Fruit fly (Drosophila melanogaster) whole organism, embryonic: ENCODE data around the gene wisp.

Source experiments
- Atf-2 ChIP-seq: fragments of 200-800 bp; sonication (Bioruptor generic); optimal IDR thresholded peaks from 2 replicates; lab custom pipeline; 2016; ENCODE audit warnings: missing biosample characterization, missing genetic modification characterization
- B-H2 ChIP-seq: fragments of 200-800 bp; sonication (Bioruptor generic); optimal IDR thresholded peaks from 2 replicates; lab custom pipeline; 2018; ENCODE audit warnings: missing biosample characterization, mild to moderate bottlenecking, missing genetic modification characterization
- BEAF-32 ChIP-seq: fragments of 200-800 bp; sonication (Bioruptor generic); optimal IDR thresholded peaks from 3 replicates; lab custom pipeline; 2017; ENCODE audit warnings: missing biosample characterization, missing genetic modification characterization, mild to moderate bottlenecking, moderate library complexity, missing genetic modification reagents
- Bgb ChIP-seq: fragments of 200-800 bp; sonication (Bioruptor generic); IDR thresholded peaks from 2 replicates; pipeline ENCODE4 v1.3.6; 2022; ENCODE audit warnings: missing biosample characterization, missing genetic modification characterization; ENCODE audit not compliant: partially characterized antibody
- CG10462 ChIP-seq: fragments of 200-800 bp; sonication (Bioruptor generic); optimal IDR thresholded peaks from 2 replicates; lab custom pipeline; 2016; ENCODE audit warnings: missing biosample characterization, missing genetic modification characterization
- CG11456 ChIP-seq: fragments of 200-800 bp; sonication (Bioruptor generic); IDR thresholded peaks from 3 replicates; pipeline ENCODE4 v1.3.6; 2022; ENCODE audit warnings: missing biosample characterization, missing genetic modification characterization
- CG11504 ChIP-seq: fragments of 200-800 bp; sonication (Bioruptor generic); optimal IDR thresholded peaks from 3 replicates; lab custom pipeline; 2019; ENCODE audit warnings: missing biosample characterization, mild to moderate bottlenecking, missing genetic modification characterization, moderate library complexity
- CG12659 ChIP-seq: fragments of 200-800 bp; sonication (Bioruptor generic); optimal IDR thresholded peaks from 3 replicates; lab custom pipeline; 2017; ENCODE audit warnings: mild to moderate bottlenecking, missing biosample characterization, missing genetic modification reagents, missing genetic modification characterization
- CG14965 ChIP-seq: fragments of 200-800 bp; sonication (Bioruptor generic); optimal IDR thresholded peaks from 2 replicates; lab custom pipeline; 2016; ENCODE audit warnings: missing biosample characterization, missing genetic modification characterization, borderline replicate concordance
- CG15073 ChIP-seq: fragments of 200-800 bp; sonication (Bioruptor generic); optimal IDR thresholded peaks from 2 replicates; lab custom pipeline; 2016; ENCODE audit warnings: missing biosample characterization, missing genetic modification characterization
- CG15479 ChIP-seq: fragments of 200-800 bp; sonication (Bioruptor generic); optimal IDR thresholded peaks from 3 replicates; lab custom pipeline; 2019; ENCODE audit warnings: missing biosample characterization, mild to moderate bottlenecking, missing genetic modification characterization, moderate library complexity
- CG15601 ChIP-seq: fragments of 200-800 bp; sonication (Bioruptor generic); optimal IDR thresholded peaks from 3 replicates; lab custom pipeline; 2019; ENCODE audit warnings: missing biosample characterization, mild to moderate bottlenecking, missing genetic modification characterization, moderate library complexity
- CG2129 ChIP-seq: fragments of 200-800 bp; sonication (Bioruptor generic); IDR thresholded peaks from 2 replicates; pipeline ENCODE4 v1.3.6; 2022; ENCODE audit warnings: missing biosample characterization, missing genetic modification characterization; ENCODE audit not compliant: partially characterized antibody
- CG3163 ChIP-seq: fragments of 200-800 bp; sonication (Bioruptor generic); optimal IDR thresholded peaks from 3 replicates; lab custom pipeline; 2016; ENCODE audit warnings: missing biosample characterization, missing genetic modification characterization
- CG4360 ChIP-seq: fragments of 200-800 bp; sonication (Bioruptor generic); IDR thresholded peaks from 2 replicates; pipeline ENCODE4 v1.3.6; 2022; ENCODE audit warnings: missing biosample characterization, missing genetic modification characterization
- CG4854 ChIP-seq: fragments of 200-800 bp; sonication (Bioruptor generic); optimal IDR thresholded peaks from 2 replicates; lab custom pipeline; 2016; ENCODE audit warnings: missing biosample characterization, missing genetic modification characterization, inconsistent platforms
- CG5180 ChIP-seq: fragments of 200-800 bp; sonication (Bioruptor generic); optimal IDR thresholded peaks from 3 replicates; lab custom pipeline; 2017; ENCODE audit warnings: missing biosample characterization, missing genetic modification characterization, mild to moderate bottlenecking, moderate library complexity, missing genetic modification reagents
- CG6765 ChIP-seq: fragments of 200-800 bp; sonication (Bioruptor generic); optimal IDR thresholded peaks from 3 replicates; lab custom pipeline; 2017; ENCODE audit warnings: missing biosample characterization, mild to moderate bottlenecking, missing genetic modification characterization
- CG9437 ChIP-seq: fragments of 200-800 bp; sonication (Bioruptor generic); optimal IDR thresholded peaks from 2 replicates; lab custom pipeline; 2018; ENCODE audit warnings: missing biosample characterization, mild to moderate bottlenecking, missing genetic modification characterization
- CG9817 ChIP-seq: fragments of 200-800 bp; sonication (Bioruptor generic); optimal IDR thresholded peaks from 2 replicates; lab custom pipeline; 2018; ENCODE audit warnings: missing biosample characterization, mild to moderate bottlenecking, missing genetic modification characterization, moderate library complexity
- CHES-1-like ChIP-seq: fragments of 200-800 bp; sonication (Bioruptor generic); optimal IDR thresholded peaks from 2 replicates; lab custom pipeline; 2016; ENCODE audit warnings: missing biosample characterization, missing genetic modification characterization
- D19A ChIP-seq: fragments of 200-800 bp; optimal IDR thresholded peaks from 3 replicates; lab custom pipeline; 2019; ENCODE audit warnings: missing biosample characterization, mild to moderate bottlenecking, missing genetic modification characterization, moderate library complexity
- Dek ChIP-seq: fragments of 200-800 bp; sonication (Bioruptor generic); optimal IDR thresholded peaks from 3 replicates; lab custom pipeline; 2019; ENCODE audit warnings: missing biosample characterization, mild to moderate bottlenecking, missing genetic modification characterization, moderate library complexity
- Hmr ChIP-seq: fragments of 200-800 bp; sonication (Bioruptor generic); optimal IDR thresholded peaks from 3 replicates; lab custom pipeline; 2017; ENCODE audit warnings: mild to moderate bottlenecking, missing biosample characterization, missing genetic modification reagents, missing genetic modification characterization
- Jarid2 ChIP-seq: fragments of 200-800 bp; sonication (Bioruptor generic); optimal IDR thresholded peaks from 3 replicates; lab custom pipeline; 2017; ENCODE audit warnings: mild to moderate bottlenecking, missing biosample characterization, missing genetic modification reagents, missing genetic modification characterization
- Mes4 ChIP-seq: fragments of 200-800 bp; sonication (Bioruptor generic); optimal IDR thresholded peaks from 2 replicates; lab custom pipeline; 2016; ENCODE audit warnings: missing biosample characterization, missing genetic modification characterization
- NfI ChIP-seq: fragments of 200-800 bp; sonication (Bioruptor generic); optimal IDR thresholded peaks from 3 replicates; lab custom pipeline; 2018; ENCODE audit warnings: missing biosample characterization, mild to moderate bottlenecking, missing genetic modification characterization, moderate library complexity
- Poxn ChIP-seq: fragments of 200-800 bp; sonication (Bioruptor generic); IDR thresholded peaks from 2 replicates; pipeline ENCODE4 v1.3.6; 2022; ENCODE audit warnings: missing biosample characterization, missing genetic modification characterization
- Sox100B ChIP-seq: fragments of 200-800 bp; sonication (Bioruptor generic); optimal IDR thresholded peaks from 3 replicates; lab custom pipeline; 2018; ENCODE audit warnings: missing biosample characterization, mild to moderate bottlenecking, missing genetic modification characterization
- Tbp ChIP-seq: fragments of >200 bp; optimal IDR thresholded peaks from 2 replicates; lab custom pipeline; 2018; ENCODE audit warnings: missing biosample characterization, missing genetic modification characterization
- ap ChIP-seq: fragments of 200-800 bp; sonication (Bioruptor generic); IDR thresholded peaks from 2 replicates; pipeline ENCODE4 v1.3.6; 2022; ENCODE audit warnings: missing biosample characterization, missing genetic modification characterization
- bab2 ChIP-seq: fragments of 200-800 bp; sonication (Bioruptor generic); optimal IDR thresholded peaks from 2 replicates; lab custom pipeline; 2016; ENCODE audit warnings: missing biosample characterization, missing genetic modification characterization
- dimm ChIP-seq: fragments of 200-800 bp; sonication (Bioruptor generic); IDR thresholded peaks from 2 replicates; pipeline ENCODE4 v1.3.6; 2022; ENCODE audit warnings: missing biosample characterization, missing genetic modification characterization
- dysf ChIP-seq: fragments of 200-800 bp; sonication (Bioruptor generic); IDR thresholded peaks from 3 replicates; pipeline ENCODE4 v1.3.6; 2022; ENCODE audit warnings: missing biosample characterization, missing genetic modification characterization
- esg ChIP-seq: fragments of 200-800 bp; sonication (Bioruptor generic); conservative IDR thresholded peaks from 2 replicates; pipeline ENCODE4 v1.3.6; 2022; ENCODE audit warnings: missing biosample characterization, missing genetic modification characterization
- fd96Cb ChIP-seq: fragments of 200-800 bp; sonication (Bioruptor generic); optimal IDR thresholded peaks from 2 replicates; lab custom pipeline; 2018; ENCODE audit warnings: missing biosample characterization, mild to moderate bottlenecking, missing genetic modification characterization, moderate library complexity
- grau ChIP-seq: fragments of 200-800 bp; optimal IDR thresholded peaks from 3 replicates; lab custom pipeline; 2019; ENCODE audit warnings: missing biosample characterization, mild to moderate bottlenecking, missing genetic modification characterization, moderate library complexity
- gt ChIP-seq: fragments of 200-800 bp; sonication (Bioruptor generic); IDR thresholded peaks from 2 replicates; pipeline ENCODE4 v1.3.6; 2022; ENCODE audit warnings: missing biosample characterization, missing genetic modification characterization
- kay ChIP-seq: fragments of 200-800 bp; sonication (Bioruptor generic); optimal IDR thresholded peaks from 2 replicates; lab custom pipeline; 2016; ENCODE audit warnings: missing biosample characterization, missing genetic modification characterization
- nmo ChIP-seq: fragments of 200-800 bp; sonication (Bioruptor generic); optimal IDR thresholded peaks from 2 replicates; lab custom pipeline; 2018; ENCODE audit warnings: missing biosample characterization, mild to moderate bottlenecking, missing genetic modification characterization, moderate library complexity
- repo ChIP-seq: fragments of 200-800 bp; sonication (Bioruptor generic); optimal IDR thresholded peaks from 2 replicates; lab custom pipeline; 2016; ENCODE audit warnings: missing biosample characterization, missing genetic modification characterization
- ro ChIP-seq: fragments of 200-800 bp; sonication (Bioruptor generic); IDR thresholded peaks from 2 replicates; pipeline ENCODE4 v1.3.6; 2022; ENCODE audit warnings: missing biosample characterization, missing genetic modification characterization
- sna ChIP-seq: fragments of 200-800 bp; sonication (Bioruptor generic); IDR thresholded peaks from 2 replicates; pipeline ENCODE4 v1.3.6; 2022; ENCODE audit warnings: missing biosample characterization, missing genetic modification characterization; ENCODE audit not compliant: partially characterized antibody
- so ChIP-seq: fragments of 200-800 bp; sonication (Bioruptor generic); IDR thresholded peaks from 3 replicates; pipeline ENCODE4 v1.3.6; 2022; ENCODE audit warnings: missing biosample characterization, missing genetic modification characterization
- sob ChIP-seq: fragments of 200-800 bp; sonication (Bioruptor generic); IDR thresholded peaks from 2 replicates; pipeline ENCODE4 v1.3.6; 2022; ENCODE audit warnings: missing biosample characterization, missing genetic modification characterization
- ssp ChIP-seq: fragments of 200-800 bp; sonication (Bioruptor generic); IDR thresholded peaks from 2 replicates; pipeline ENCODE4 v1.3.6; 2022; ENCODE audit warnings: missing biosample characterization, missing genetic modification characterization
- tin ChIP-seq: fragments of 200-800 bp; sonication (Bioruptor generic); optimal IDR thresholded peaks from 3 replicates; lab custom pipeline; 2016; ENCODE audit warnings: missing biosample characterization, missing genetic modification characterization
- trh ChIP-seq: fragments of 200-800 bp; sonication (Bioruptor generic); optimal IDR thresholded peaks from 2 replicates; lab custom pipeline; 2016; ENCODE audit warnings: missing biosample characterization, missing genetic modification characterization
- unpg ChIP-seq: fragments of 200-800 bp; sonication (Bioruptor generic); optimal IDR thresholded peaks from 3 replicates; lab custom pipeline; 2018; ENCODE audit warnings: missing biosample characterization, mild to moderate bottlenecking, missing genetic modification characterization, moderate library complexity
- zfh1 ChIP-seq: fragments of 200-800 bp; sonication (Bioruptor generic); IDR thresholded peaks from 3 replicates; pipeline ENCODE4 v1.3.6; 2022; ENCODE audit warnings: missing biosample characterization, missing genetic modification characterization

The wisp gene

dm6 chrX:11846049-11846718 lies 47.6 kb upstream of the wisp start, which contains the start of gene CG15740 (continued):
- no peak for TF ChIP-seq trh (GFP tag; lab: Kevin White, UChicago)
- no peak for TF ChIP-seq kay (GFP tag; lab: Kevin White, UChicago)
- no peak for TF ChIP-seq CG3163 (GFP tag; lab: Kevin White, UChicago)
- TF ChIP-seq sob (GFP tag; lab: Robert Waterston, UW): peak; percentile 25; the same call in 1 of the 2 replicates
- TF ChIP-seq CG14965: no peak
- TF ChIP-seq B-H2 (GFP tag; lab: Kevin White, UChicago): no peak
- no peak for TF ChIP-seq BEAF-32
- no peak for TF ChIP-seq CG2129 (GFP tag; lab: Robert Waterston, UW)
- TF ChIP-seq Sox100B (GFP tag; lab: Kevin White, UChicago): peak; percentile 58
- TF ChIP-seq D19A (tag; lab: Kevin White, UChicago): no peak
- TF ChIP-seq Hmr (GFP tag; lab: Kevin White, UChicago): peak; percentile 17
- TF ChIP-seq CG11456 (GFP tag; lab: Robert Waterston, UW): 0 out of 3 replicates have a peak, but pooled peaks have one; percentile 9
- no peak for TF ChIP-seq CG15073
- TF ChIP-seq zfh1 (GFP tag; lab: Robert Waterston, UW): peak; percentile 43; the same call in 1 of the 3 replicates
- no peak for TF ChIP-seq CG9437 (GFP tag; lab: Kevin White, UChicago)
- peak; percentile 69 for TF ChIP-seq esg (GFP tag; lab: Robert Waterston, UW)
- TF ChIP-seq Dek (tag; lab: Kevin White, UChicago): no peak
- no peak for TF ChIP-seq CG6765 (GFP tag; lab: Kevin White, UChicago)
- TF ChIP-seq CG12659 (GFP tag; lab: Kevin White, UChicago): peak; percentile 5
- TF ChIP-seq Atf-2 (GFP tag; lab: Kevin White, UChicago): no peak
- TF ChIP-seq CHES-1-like (GFP tag; lab: Kevin White, UChicago): no peak
- no peak for TF ChIP-seq Mes4 (GFP tag; lab: Kevin White, UChicago)
- TF ChIP-seq dysf (GFP tag; lab: Robert Waterston, UW): peak; percentile 77
- no peak for TF ChIP-seq CG15601 (tag; lab: Kevin White, UChicago)
- TF ChIP-seq tin (GFP tag; lab: Kevin White, UChicago): no peak
- TF ChIP-seq nmo (GFP tag; lab: Kevin White, UChicago): peak; percentile 45
- TF ChIP-seq gt (GFP tag; lab: Robert Waterston, UW): no peak
- TF ChIP-seq Jarid2 (GFP tag; lab: Kevin White, UChicago): no peak
- TF ChIP-seq ro (GFP tag; lab: Robert Waterston, UW): no peak
- TF ChIP-seq CG15479 (GFP tag; lab: Kevin White, UChicago): no peak
- no peak for TF ChIP-seq CG10462
- no peak for TF ChIP-seq CG4854 (GFP tag; lab: Kevin White, UChicago)
- no peak for TF ChIP-seq CG9817 (tag; lab: Kevin White, UChicago)
- no peak for TF ChIP-seq repo (GFP tag; lab: Kevin White, UChicago)
- peak; percentile 1 for TF ChIP-seq grau (tag; lab: Kevin White, UChicago)
- TF ChIP-seq so (GFP tag; lab: Robert Waterston, UW): peak; percentile 67; the same call in 1 of the 3 replicates
- no peak for TF ChIP-seq Bgb (GFP tag; lab: Robert Waterston, UW)
- no peak for TF ChIP-seq Tbp (GFP tag; lab: Kevin White, UChicago)
- TF ChIP-seq dimm (GFP tag; lab: Robert Waterston, UW): no peak
- TF ChIP-seq ap (GFP tag; lab: Robert Waterston, UW): no peak; the same call in 1 of the 2 replicates
- peak; percentile 14 for TF ChIP-seq fd96Cb (tag; lab: Kevin White, UChicago)
- TF ChIP-seq ssp (GFP tag; lab: Robert Waterston, UW): peak; percentile 47
- TF ChIP-seq NfI (GFP tag; lab: Kevin White, UChicago): no peak
- no peak for TF ChIP-seq CG4360 (GFP tag; lab: Robert Waterston, UW)
- TF ChIP-seq CG11504 (tag; lab: Kevin White, UChicago): peak; percentile 73
- no peak for TF ChIP-seq sna (GFP tag; lab: Robert Waterston, UW)
- peak; percentile 16 for TF ChIP-seq unpg (GFP tag; lab: Kevin White, UChicago)
- peak; percentile 12 for TF ChIP-seq CG5180
- peak; percentile 30 for TF ChIP-seq bab2 (GFP tag; lab: Kevin White, UChicago)
- TF ChIP-seq Poxn (GFP tag; lab: Robert Waterston, UW): no peak
